Worm (Caenorhabditis elegans) whole organism, young adult: ENCODE data around the gene Y37D8A.26.
A peak's percentile ranks its signal among the peaks of the same experiment; 100 is the strongest.

Source experiments
- B0336.3 ChIP-seq: fragments of 200-800 bp; sonication (Bioruptor generic); IDR thresholded peaks from 2 replicates; pipeline ENCODE4 v1.3.6; 2022; ENCODE audit warnings: missing genetic modification characterization, missing compliant biosample characterization
- D2030.7 ChIP-seq: fragments of 200-800 bp; sonication (Bioruptor generic); IDR thresholded peaks from 2 replicates; pipeline ENCODE4 v1.3.6; 2022; ENCODE audit warnings: missing genetic modification reagents, missing genetic modification characterization, missing compliant biosample characterization
- ceh-40 ChIP-seq: fragments of 200-800 bp; sonication (Bioruptor generic); IDR thresholded peaks from 2 replicates; pipeline ENCODE4 v1.3.6; 2022; ENCODE audit warnings: missing genetic modification characterization, missing compliant biosample characterization
- egl-18 ChIP-seq: fragments of 200-800 bp; sonication (Bioruptor generic); IDR thresholded peaks from 2 replicates; pipeline ENCODE4 v1.3.6; 2022; ENCODE audit warnings: missing genetic modification reagents, missing genetic modification characterization, missing compliant biosample characterization
- gei-17 ChIP-seq: fragments of 200-800 bp; sonication (Bioruptor generic); optimal IDR thresholded peaks from 2 replicates; lab custom pipeline; 2018; ENCODE audit warnings: mild to moderate bottlenecking, missing genetic modification characterization, missing compliant biosample characterization
- let-607 ChIP-seq, 2 experiments: fragments of 200-800 bp in 1 of 2; sonication (Bioruptor generic) in 1 of 2; sonication (generic microtip) in 1 of 2; optimal IDR thresholded peaks; 2 replicates each; lab custom pipeline; 2016 to 2018; ENCODE audit warnings: mild to moderate bottlenecking in 2 of 2, missing compliant biosample characterization in 2 of 2, missing genetic modification characterization in 2 of 2, moderate library complexity in 2 of 2, missing genotype in 1 of 2
- mes-4 ChIP-seq: sonication (generic microtip); optimal IDR thresholded peaks from 2 replicates; lab custom pipeline; 2016; ENCODE audit warnings: missing genotype, missing genetic modification characterization, missing compliant biosample characterization

- TF ChIP-seq let-607 (tag; optimal IDR thresholded peaks at IDR 0.05; lab: Kevin White, UChicago) (no peak), D2030.7 (GFP tag; lab: Robert Waterston, UW) (0 out of 2 replicates have a peak, but pooled peaks have one; percentile 12), B0336.3 (peak; percentile 59; the same call in 1 of the 2 replicates), gei-17 (GFP tag; lab: Kevin White, UChicago) (no peak), egl-18 (GFP tag; lab: Robert Waterston, UW) (no peak), ceh-40 (GFP tag; lab: Robert Waterston, UW) (no peak), mes-4 (tag; lab: Kevin White, UChicago) (no peak)
These were observed 19.1 kb upstream of the Y37D8A.26 start for ce11 chrIII:12875653-12876052.
